Worm (Caenorhabditis elegans): ENCODE results near the gene snt-3.

The snt-3 gene

DNA sequence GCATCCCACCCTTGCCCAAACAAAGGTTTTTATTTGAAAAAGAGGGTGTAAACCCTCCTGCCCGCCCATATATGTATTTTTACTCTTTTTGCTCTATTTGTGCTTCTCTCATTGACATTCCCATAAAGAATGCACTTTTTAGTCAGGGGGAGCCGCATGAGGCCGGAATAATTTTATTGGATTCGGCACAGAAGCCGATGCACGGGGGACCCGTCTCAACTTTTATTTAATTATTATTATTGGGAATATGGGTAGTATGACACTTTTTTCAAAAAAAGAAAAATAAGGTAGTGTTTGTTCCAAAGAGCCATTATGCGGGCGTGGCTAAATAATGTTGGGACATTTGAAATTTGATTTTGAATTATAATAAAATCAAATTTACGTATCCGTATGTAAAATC is 8.8 kb downstream of the snt-3 start:
- no peak for TF ChIP-seq nhr-237 (tag; optimal IDR thresholded peaks at IDR 0.05)
- TF ChIP-seq jun-1 (tag; optimal IDR thresholded peaks at IDR 0.05): no peak
- TF ChIP-seq ztf-4 (tag; optimal IDR thresholded peaks at IDR 0.05): no peak
- no peak for TF ChIP-seq fkh-2 (tag; optimal IDR thresholded peaks at IDR 0.05)
- no peak for TF ChIP-seq nhr-23 (tag; optimal IDR thresholded peaks at IDR 0.05)
- no peak for TF ChIP-seq nhr-77 (tag; optimal IDR thresholded peaks at IDR 0.05)
- TF ChIP-seq lsy-12 (tag; optimal IDR thresholded peaks at IDR 0.05): no peak
- TF ChIP-seq nhr-11 (tag; optimal IDR thresholded peaks at IDR 0.05): no peak
- no peak for TF ChIP-seq unc-39 (tag; optimal IDR thresholded peaks at IDR 0.05)
- no peak for TF ChIP-seq nfya-1 (tag; optimal IDR thresholded peaks at IDR 0.05; ENCODE audit: insufficient read depth)
- no peak for TF ChIP-seq ztf-11 (tag; optimal IDR thresholded peaks at IDR 0.05)

DNA sequence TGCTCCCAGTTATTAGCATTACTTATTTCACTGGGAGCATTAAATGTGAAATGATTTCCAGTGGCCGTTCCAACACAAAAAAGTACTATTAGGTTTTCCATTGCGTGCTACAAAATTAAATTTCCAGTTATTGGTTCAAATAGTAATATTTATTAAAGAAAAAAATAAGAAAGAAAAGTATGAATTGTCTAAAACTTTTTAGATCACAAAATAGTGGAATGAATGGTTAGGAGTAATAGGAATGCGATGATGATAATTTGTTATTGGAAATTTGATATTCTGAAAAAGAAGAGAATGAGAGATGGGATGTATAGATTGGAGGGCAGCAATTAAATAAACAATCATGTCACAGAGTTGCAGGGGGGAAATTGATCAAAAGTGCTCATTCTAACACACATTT is 12.8 kb downstream of the snt-3 start, which contains the start of gene Y75B7AL.2:
TSS of gene Y75B7AL.2 (minus strand) at position 101 of the 400 bp plus-strand sequence.
- no peak for TF ChIP-seq ceh-82 (tag; optimal IDR thresholded peaks at IDR 0.05)
- TF ChIP-seq nhr-28 (tag; optimal IDR thresholded peaks at IDR 0.05): no peak
- TF ChIP-seq fos-1 (tag; optimal IDR thresholded peaks at IDR 0.05): no peak
- no peak for TF ChIP-seq nhr-237 (tag; optimal IDR thresholded peaks at IDR 0.05)
- TF ChIP-seq pha-4 (tag; optimal IDR thresholded peaks at IDR 0.05): no peak
- no peak for TF ChIP-seq lin-39 (tag; optimal IDR thresholded peaks at IDR 0.05)
- TF ChIP-seq skn-1 (tag; optimal IDR thresholded peaks at IDR 0.05): no peak
- no peak for TF ChIP-seq ama-1 (optimal IDR thresholded peaks at IDR 0.05)
- TF ChIP-seq elt-2 (tag; optimal IDR thresholded peaks at IDR 0.05): no peak
- no peak for TF ChIP-seq tbx-2 (tag; optimal IDR thresholded peaks at IDR 0.05)
- TF ChIP-seq nhr-12 (tag; optimal IDR thresholded peaks at IDR 0.05): no peak
- TF ChIP-seq eor-1 (tag; optimal IDR thresholded peaks at IDR 0.05): no peak
- TF ChIP-seq pqm-1 (tag; optimal IDR thresholded peaks at IDR 0.05): no peak
- TF ChIP-seq egl-5 (tag; optimal IDR thresholded peaks at IDR 0.05): no peak
- no peak for TF ChIP-seq hmg-11 (tag; optimal IDR thresholded peaks at IDR 0.05)
- no peak for TF ChIP-seq egl-27 (tag; optimal IDR thresholded peaks at IDR 0.05)
- no peak for TF ChIP-seq aly-2 (tag; optimal IDR thresholded peaks at IDR 0.05)
- no peak for TF ChIP-seq unc-62 (GFP tag; optimal IDR thresholded peaks at IDR 0.05)
- TF ChIP-seq sea-2 (GFP tag; optimal IDR thresholded peaks at IDR 0.05): no peak
- no peak for TF ChIP-seq unc-39 (tag; optimal IDR thresholded peaks at IDR 0.05)

DNA sequence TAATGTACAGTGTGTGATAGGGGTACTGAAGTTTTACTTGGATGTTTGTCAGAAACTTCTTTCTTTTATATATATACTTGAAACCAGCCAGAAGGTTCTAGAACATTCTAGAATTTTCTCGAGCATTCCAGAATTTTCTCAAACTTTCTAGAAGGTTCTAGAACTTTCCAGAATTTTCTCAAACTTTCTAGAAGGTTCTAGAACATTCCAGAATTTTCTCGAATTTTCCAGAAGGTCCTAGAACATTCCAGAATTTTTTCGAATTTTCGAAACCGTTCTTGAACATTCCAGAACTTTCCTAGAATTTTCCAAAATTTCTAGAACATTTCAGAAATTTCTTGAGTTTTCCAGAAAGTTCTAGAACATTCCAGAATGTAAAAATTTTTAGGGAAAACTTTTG is 15.5 kb downstream of the snt-3 start:
- TF ChIP-seq aly-2 (tag; optimal IDR thresholded peaks at IDR 0.05) (no peak), jun-1 (tag; optimal IDR thresholded peaks at IDR 0.05) (no peak)

DNA sequence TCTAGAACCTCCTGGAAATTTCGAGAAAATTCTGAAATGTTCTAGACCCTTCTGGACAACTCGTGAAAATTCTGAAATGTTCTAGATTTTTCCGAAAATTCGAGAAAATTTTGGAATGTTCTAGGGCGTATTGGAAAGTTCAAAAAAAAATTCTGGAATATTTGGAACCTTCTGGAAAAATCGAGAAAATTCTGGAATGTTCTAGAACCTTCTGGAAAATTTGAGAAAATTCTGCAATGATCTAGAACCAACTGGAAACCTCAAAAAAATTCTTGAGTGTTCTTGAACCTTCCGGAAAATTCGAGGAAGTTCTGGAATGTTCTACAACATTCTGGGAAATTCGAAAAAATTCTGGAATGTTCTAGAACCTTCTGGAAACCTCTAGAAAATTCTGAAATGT is 18.5 kb downstream of the snt-3 start:
- TF ChIP-seq nhr-67 (tag; optimal IDR thresholded peaks at IDR 0.05) (no peak), hmg-11 (tag; optimal IDR thresholded peaks at IDR 0.05) (no peak)

DNA sequence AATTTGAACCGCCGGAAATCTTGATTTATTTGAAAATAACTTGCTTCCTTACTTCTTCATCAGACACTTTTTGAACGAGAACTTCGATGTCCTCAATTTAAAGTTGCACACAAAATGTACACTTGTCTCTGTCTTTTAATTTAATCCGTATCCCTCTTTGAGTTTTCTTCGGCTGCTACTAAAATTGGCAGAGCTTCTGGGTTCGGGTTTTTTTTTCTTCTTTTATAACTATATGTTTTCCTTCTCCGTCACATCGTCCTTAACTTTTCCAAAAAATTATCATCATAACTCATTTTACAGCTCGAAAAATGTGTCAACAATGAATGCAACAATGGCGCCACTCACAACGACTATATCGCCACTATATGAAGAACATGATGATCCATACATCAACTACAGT is 19.0 kb downstream of the snt-3 start, which contains the start of gene glb-33:
TSS of gene glb-33 (plus strand) at position 301 of the 400 bp plus-strand sequence.
- TF ChIP-seq hmg-11 (tag; optimal IDR thresholded peaks at IDR 0.05) (no peak), nhr-11 (tag; optimal IDR thresholded peaks at IDR 0.05) (no peak), ceh-82 (tag; optimal IDR thresholded peaks at IDR 0.05) (no peak), sea-2 (GFP tag; optimal IDR thresholded peaks at IDR 0.05) (no peak), unc-39 (tag; optimal IDR thresholded peaks at IDR 0.05) (no peak), skn-1 (tag; optimal IDR thresholded peaks at IDR 0.05) (no peak), elt-3 (tag; optimal IDR thresholded peaks at IDR 0.05) (no peak), snpc-4 (tag; optimal IDR thresholded peaks at IDR 0.05) (no peak), fkh-2 (tag; optimal IDR thresholded peaks at IDR 0.05) (no peak), fos-1 (tag; optimal IDR thresholded peaks at IDR 0.05) (no peak), pha-4 (tag; optimal IDR thresholded peaks at IDR 0.05) (no peak), R02D3.7 (tag; optimal IDR thresholded peaks at IDR 0.05) (no peak)

DNA sequence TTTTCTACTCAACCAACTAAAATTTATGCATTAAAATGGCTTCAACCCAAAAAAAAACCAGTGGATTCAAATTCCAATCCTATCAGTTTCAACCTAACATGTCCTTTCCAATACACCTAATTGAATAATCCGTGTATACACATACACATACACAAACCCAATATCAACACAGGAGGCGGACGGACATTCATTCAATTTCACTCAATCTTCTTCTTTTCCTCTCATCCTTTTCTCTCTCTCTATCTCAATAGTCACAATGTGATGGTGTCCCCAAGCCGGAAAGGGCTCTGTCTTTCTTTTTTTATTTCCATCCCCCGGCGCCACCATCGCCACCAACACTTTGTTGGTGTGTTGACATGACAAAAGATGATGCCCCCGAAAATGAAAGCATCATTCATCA is 21.0 kb downstream of the snt-3 start:
- TF ChIP-seq unc-62 (GFP tag; optimal IDR thresholded peaks at IDR 0.05): no peak
- TF ChIP-seq lin-39 (tag; optimal IDR thresholded peaks at IDR 0.05): peak; percentile 47
